Worm (Caenorhabditis elegans) whole organism, early embryonic: Measurements from ENCODE around the gene strd-1.

Experiments used
- B0310.2 ChIP-seq: sonication (generic microtip); optimal IDR thresholded peaks from 2 replicates; lab custom pipeline; 2016; ENCODE audit warnings: mild to moderate bottlenecking, missing genetic modification characterization, missing compliant biosample characterization
- aly-1 ChIP-seq: sonication (generic microtip); optimal IDR thresholded peaks from 2 replicates; lab custom pipeline; 2016; ENCODE audit warnings: missing genetic modification characterization, missing compliant biosample characterization
- ama-1 ChIP-seq: fragments of 150-350 bp; optimal IDR thresholded peaks from 2 replicates; lab custom pipeline; 2014
- ceh-13 ChIP-seq: fragments of 200-800 bp; sonication (Bioruptor generic); optimal IDR thresholded peaks from 2 replicates; lab custom pipeline; 2018; ENCODE audit warnings: mild to moderate bottlenecking, missing genetic modification characterization, missing compliant biosample characterization
- ets-7 ChIP-seq: sonication (generic microtip); optimal IDR thresholded peaks from 2 replicates; lab custom pipeline; 2016; ENCODE audit warnings: missing genotype, missing genetic modification characterization, missing compliant biosample characterization
- flt-1 ChIP-seq: fragments of 200-800 bp; sonication (Bioruptor generic); IDR thresholded peaks from 2 replicates; pipeline ENCODE4 v1.3.6; 2022; ENCODE audit warnings: missing genetic modification characterization, missing compliant biosample characterization
- pes-1 ChIP-seq: fragments of 200-800 bp; sonication (Bioruptor generic); IDR thresholded peaks from 2 replicates; pipeline ENCODE4 v1.3.6; 2022; ENCODE audit warnings: missing genetic modification reagents, missing genetic modification characterization, missing compliant biosample characterization
- tra-4 ChIP-seq: sonication (generic microtip); optimal IDR thresholded peaks from 2 replicates; lab custom pipeline; 2017; ENCODE audit warnings: missing genetic modification characterization, missing compliant biosample characterization

- TF ChIP-seq ceh-13 (no peak), B0310.2 (tag; lab: Kevin White, UChicago) (no peak), ets-7 (tag; lab: Kevin White, UChicago) (no peak), flt-1 (GFP tag; lab: Robert Waterston, UW) (no peak), ama-1 (lab: Kevin White, UChicago) (no peak), tra-4 (no peak), pes-1 (GFP tag; lab: Robert Waterston, UW) (no peak), aly-1 (tag; lab: Kevin White, UChicago) (no peak)
These were observed 27.2 kb upstream of the strd-1 start, which contains the start of gene vab-7 for ce11 chrIII:10920044-10920443.
